Worm (Caenorhabditis elegans): ENCODE results near the gene cnt-2.

cnt-2 gene

DNA sequence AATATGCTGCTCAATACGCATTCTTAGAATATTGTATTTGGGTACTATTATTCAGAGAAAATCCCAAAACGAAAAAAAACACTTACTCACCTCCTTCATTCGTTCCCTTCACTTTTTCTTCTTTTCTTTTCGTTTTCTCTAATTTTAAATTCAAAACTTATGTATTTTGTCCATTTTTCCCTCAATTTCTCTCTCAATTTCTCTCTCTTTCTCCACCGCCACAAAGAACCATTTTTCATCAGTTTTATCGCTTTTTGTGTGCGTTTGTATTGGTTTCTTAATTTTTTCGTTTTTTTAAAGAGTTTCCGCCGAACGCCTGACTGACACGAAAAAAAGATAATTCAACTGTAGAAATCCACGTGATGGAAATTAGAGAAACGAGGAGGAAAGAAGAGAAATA is at the start of gene cnt-2:
cnt-2 (plus strand) TSS at position 301 of the 400 bp plus-strand sequence.
- TF ChIP-seq pat-9 (tag; optimal IDR thresholded peaks at IDR 0.05) (no peak), nhr-11 (tag; optimal IDR thresholded peaks at IDR 0.05) (no peak), mec-3 (tag; optimal IDR thresholded peaks at IDR 0.05; ENCODE audit: borderline replicate concordance) (no peak), odd-2 (tag; optimal IDR thresholded peaks at IDR 0.05) (no peak), tbx-7 (tag; optimal IDR thresholded peaks at IDR 0.05) (no peak), C38D4.7 (GFP tag; optimal IDR thresholded peaks at IDR 0.05) (no peak), ceh-14 (tag; optimal IDR thresholded peaks at IDR 0.05) (no peak)

- no peak for TF ChIP-seq ceh-45 (GFP tag; IDR thresholded peaks at IDR 0.05)
- no peak for TF ChIP-seq dmd-4 (tag; optimal IDR thresholded peaks at IDR 0.05; ENCODE audit: borderline replicate concordance)
- no peak for TF ChIP-seq K09A11.1 (tag; optimal IDR thresholded peaks at IDR 0.05; ENCODE audit: insufficient read depth)
- TF ChIP-seq ceh-9 (tag; optimal IDR thresholded peaks at IDR 0.05) = no peak
Measured at ce11 chrIII:10605049-10605448, 49.8 kb upstream of the cnt-2 start, which contains the start of gene rabx-5. TSS of gene rabx-5 (plus strand) at chrIII:10605349.

- no peak for TF ChIP-seq ceh-48 (tag; optimal IDR thresholded peaks at IDR 0.05)
- no peak for TF ChIP-seq C08G9.2 (tag; optimal IDR thresholded peaks at IDR 0.05)
- no peak for TF ChIP-seq ceh-34 (tag; optimal IDR thresholded peaks at IDR 0.05)
- no peak for TF ChIP-seq gmeb-2 (tag; optimal IDR thresholded peaks at IDR 0.05)
- no peak for TF ChIP-seq sox-4 (tag; optimal IDR thresholded peaks at IDR 0.05)
- no peak for TF ChIP-seq unc-3 (GFP tag; conservative IDR thresholded peaks at IDR 0.05)
- no peak for TF ChIP-seq unc-3 (tag; optimal IDR thresholded peaks at IDR 0.05)
- TF ChIP-seq sdc-2 (tag; optimal IDR thresholded peaks at IDR 0.05) = no peak
- TF ChIP-seq ceh-6 (GFP tag; optimal IDR thresholded peaks at IDR 0.05) = no peak
- TF ChIP-seq lin-11 (tag; optimal IDR thresholded peaks at IDR 0.05) = no peak
- TF ChIP-seq tbx-7 (tag; optimal IDR thresholded peaks at IDR 0.05) = no peak
- no peak for TF ChIP-seq fax-1 (tag; optimal IDR thresholded peaks at IDR 0.05)
- TF ChIP-seq ceh-14 (tag; optimal IDR thresholded peaks at IDR 0.05) = no peak
- TF ChIP-seq unc-55 (GFP tag; optimal IDR thresholded peaks at IDR 0.05) = no peak
- no peak for TF ChIP-seq odd-2 (tag; optimal IDR thresholded peaks at IDR 0.05)
- TF ChIP-seq unc-42 (tag; optimal IDR thresholded peaks at IDR 0.05) = no peak
- no peak for TF ChIP-seq T23F11.4 (GFP tag; optimal IDR thresholded peaks at IDR 0.05)
- TF ChIP-seq ahr-1 (tag; optimal IDR thresholded peaks at IDR 0.05) = no peak
- TF ChIP-seq ref-2 (tag; optimal IDR thresholded peaks at IDR 0.05) = no peak
Measured at ce11 chrIII:10608161-10608560, 46.7 kb upstream of the cnt-2 start.

DNA sequence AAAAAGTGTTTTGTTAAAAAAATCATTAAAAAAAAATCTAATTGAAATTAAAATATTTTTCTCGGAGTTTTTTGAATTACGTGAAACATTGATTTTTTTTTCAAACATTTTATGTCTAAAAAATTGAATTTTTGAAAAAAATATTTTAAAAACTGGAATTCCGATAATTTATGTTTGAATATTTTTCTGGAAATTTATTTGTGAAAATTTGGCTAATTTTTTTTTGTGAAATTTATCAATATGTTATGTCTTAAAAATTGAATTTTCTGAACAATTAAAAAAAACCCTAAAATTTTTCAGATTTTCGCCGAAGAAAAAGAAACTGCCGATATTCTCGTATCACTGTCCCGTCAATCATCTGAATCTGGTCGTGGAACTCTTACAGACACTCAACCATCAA is 42.5 kb upstream of the cnt-2 start, which contains the start of gene Y39A1A.24:
Y39A1A.24 (plus strand) TSS at position 301 of the 400 bp plus-strand sequence.
- TF ChIP-seq C38D4.7 (GFP tag; optimal IDR thresholded peaks at IDR 0.05) = no peak
- no peak for TF ChIP-seq K09A11.1 (tag; optimal IDR thresholded peaks at IDR 0.05; ENCODE audit: insufficient read depth)
- TF ChIP-seq ceh-34 (tag; optimal IDR thresholded peaks at IDR 0.05) = no peak
- TF ChIP-seq pqm-1 (tag; optimal IDR thresholded peaks at IDR 0.05) = no peak
- no peak for TF ChIP-seq npax-4 (tag; optimal IDR thresholded peaks at IDR 0.05)
- no peak for TF ChIP-seq che-1 (tag; optimal IDR thresholded peaks at IDR 0.05)
- TF ChIP-seq ets-4 (tag; optimal IDR thresholded peaks at IDR 0.05) = no peak
- no peak for TF ChIP-seq C08G9.2 (tag; optimal IDR thresholded peaks at IDR 0.05)

DNA sequence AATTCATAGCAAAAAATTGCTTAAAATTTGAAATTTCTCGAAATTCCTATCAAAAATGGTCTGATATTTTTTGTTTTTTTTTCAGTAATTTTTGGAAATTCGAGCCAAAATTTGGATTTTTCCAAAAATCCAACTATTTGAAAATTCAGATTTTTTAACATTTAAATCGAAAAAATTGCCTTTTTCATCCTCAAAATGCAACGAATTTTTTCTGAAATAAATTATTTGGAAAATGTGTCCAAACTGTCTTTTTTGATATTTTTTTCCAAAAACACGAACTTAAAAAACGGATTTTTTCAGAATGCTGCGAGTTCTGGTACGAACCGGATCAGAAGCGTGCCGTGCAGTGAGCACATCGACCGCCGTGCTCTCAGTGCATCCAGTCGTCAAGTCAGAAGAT is 39.7 kb upstream of the cnt-2 start, which contains the start of gene mrpl-22:
mrpl-22 (plus strand) TSS at position 301 of the 400 bp plus-strand sequence.
- TF ChIP-seq ztf-16 (tag; optimal IDR thresholded peaks at IDR 0.05) (no peak), pha-4 (tag; optimal IDR thresholded peaks at IDR 0.05) (no peak), elt-4 (tag; optimal IDR thresholded peaks at IDR 0.05) (no peak), pqm-1 (tag; optimal IDR thresholded peaks at IDR 0.05) (no peak), tbx-7 (tag; optimal IDR thresholded peaks at IDR 0.05) (no peak), C38D4.7 (GFP tag; optimal IDR thresholded peaks at IDR 0.05) (no peak), ceh-30 (tag; optimal IDR thresholded peaks at IDR 0.05) (no peak)
